Fruit fly (Drosophila melanogaster): Measurements from ENCODE around the gene E23.
A peak's percentile ranks its signal among the peaks of the same experiment; 100 is the strongest.

E23 gene

DNA sequence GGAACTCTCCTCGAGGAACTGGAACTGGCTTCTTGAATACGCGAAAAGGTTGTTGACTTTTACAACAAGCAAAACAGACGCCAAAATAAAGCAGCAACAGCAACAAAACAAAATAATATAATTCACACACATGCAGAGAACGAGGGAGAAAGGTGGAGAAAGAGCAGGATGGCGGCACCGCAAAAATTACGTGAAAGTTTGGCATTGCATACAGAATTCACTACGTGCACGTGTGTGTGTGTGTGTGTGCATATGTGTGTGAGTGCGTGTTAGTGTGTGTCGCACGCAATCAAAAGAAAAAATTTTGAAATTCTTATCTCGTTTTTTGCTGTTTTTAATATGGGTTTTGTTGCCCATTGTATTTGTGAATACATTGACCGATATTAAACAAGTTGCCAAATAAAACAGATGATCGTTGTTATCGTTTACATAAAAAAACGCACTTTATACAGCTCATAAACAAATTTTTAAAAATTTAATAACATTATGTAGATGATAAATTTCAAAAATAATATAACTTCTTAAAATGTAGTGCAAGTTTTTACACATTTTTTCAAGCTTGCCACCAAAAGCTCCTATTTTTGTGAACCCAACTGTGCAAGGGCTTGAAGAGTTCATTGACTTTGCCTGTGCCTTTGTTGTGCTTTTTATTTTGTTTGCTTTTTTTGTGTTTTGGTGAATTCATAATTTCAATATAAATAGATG lies 13.2 kb downstream of the E23 start:
- peak; percentile 44 for TF ChIP-seq Dfd (GFP tag; optimal IDR thresholded peaks at IDR 0.05)
- TF ChIP-seq CrebA (GFP tag; optimal IDR thresholded peaks at IDR 0.05; ENCODE audit: borderline replicate concordance) = no peak
- peak; percentile 54 for TF ChIP-seq tai (GFP tag; optimal IDR thresholded peaks at IDR 0.05)
- TF ChIP-seq jim (GFP tag; optimal IDR thresholded peaks at IDR 0.05) = no peak
- peak; percentile 20 for TF ChIP-seq dsf (GFP tag; optimal IDR thresholded peaks at IDR 0.05; ENCODE audit: borderline replicate concordance)
- peak; percentile 81 for TF ChIP-seq HLH106 (tag; optimal IDR thresholded peaks at IDR 0.05)
- TF ChIP-seq br (GFP tag; optimal IDR thresholded peaks at IDR 0.05) = peak; percentile 69
- TF ChIP-seq CG9705 (GFP tag; optimal IDR thresholded peaks at IDR 0.05) = no peak
- no peak for TF ChIP-seq usp (GFP tag; optimal IDR thresholded peaks at IDR 0.05)
- TF ChIP-seq Jra (GFP tag; optimal IDR thresholded peaks at IDR 0.05) = peak; percentile 34
- peak in 1 of 2 experiments; percentile 71 for TF ChIP-seq foxo (GFP tag; optimal IDR thresholded peaks at IDR 0.05)
- no peak for TF ChIP-seq Hr83 (GFP tag; optimal IDR thresholded peaks at IDR 0.05; ENCODE audit: poor library complexity, severe bottlenecking)
- peak; percentile 52 for TF ChIP-seq sage (GFP tag; optimal IDR thresholded peaks at IDR 0.05)
- no peak for TF ChIP-seq dl (GFP tag; optimal IDR thresholded peaks at IDR 0.05; ENCODE audit: insufficient read depth in 1 of 2, partially characterized antibody in 2 of 2)
- TF ChIP-seq N (GFP tag; optimal IDR thresholded peaks at IDR 0.05) = peak; percentile 25
- peak; percentile 60 for TF ChIP-seq dmrt93B (GFP tag; optimal IDR thresholded peaks at IDR 0.05)
- peak; percentile 16 for TF ChIP-seq woc (GFP tag; optimal IDR thresholded peaks at IDR 0.05)
- no peak for TF ChIP-seq CG32264 (GFP tag; optimal IDR thresholded peaks at IDR 0.05)
- peak; percentile 38 for TF ChIP-seq h (GFP tag; optimal IDR thresholded peaks at IDR 0.05)
- no peak for TF ChIP-seq Hr78 (GFP tag; optimal IDR thresholded peaks at IDR 0.05)
- peak; percentile 90 for TF ChIP-seq Sp1 (GFP tag; optimal IDR thresholded peaks at IDR 0.05)
- TF ChIP-seq Myc (optimal IDR thresholded peaks at IDR 0.05) = no peak
- peak; percentile 60 for TF ChIP-seq rgr (GFP tag; optimal IDR thresholded peaks at IDR 0.05)
- no peak for TF ChIP-seq Vsx2 (GFP tag; optimal IDR thresholded peaks at IDR 0.05; ENCODE audit: partially characterized antibody)
- TF ChIP-seq OdsH (GFP tag; optimal IDR thresholded peaks at IDR 0.05) = peak; percentile 85
- TF ChIP-seq Hnf4 (GFP tag; optimal IDR thresholded peaks at IDR 0.05) = peak; percentile 77
- no peak for TF ChIP-seq lola (GFP tag; optimal IDR thresholded peaks at IDR 0.05)
- peak; percentile 73 for TF ChIP-seq fru (GFP tag; optimal IDR thresholded peaks at IDR 0.05)
- TF ChIP-seq ey (GFP tag; optimal IDR thresholded peaks at IDR 0.05) = peak; percentile 3
- no peak for TF ChIP-seq sv (GFP tag; optimal IDR thresholded peaks at IDR 0.05)
- TF ChIP-seq Rel (GFP tag; optimal IDR thresholded peaks at IDR 0.05) = no peak
- peak; percentile 52 for TF ChIP-seq Rel (tag; optimal IDR thresholded peaks at IDR 0.05)
- TF ChIP-seq psq (GFP tag; optimal IDR thresholded peaks at IDR 0.05) = peak; percentile 83
- TF ChIP-seq GATAd (GFP tag; optimal IDR thresholded peaks at IDR 0.05) = peak; percentile 24
- no peak for TF ChIP-seq Abd-B (GFP tag; optimal IDR thresholded peaks at IDR 0.05)
- peak; percentile 9 for TF ChIP-seq brk (GFP tag; optimal IDR thresholded peaks at IDR 0.05)

DNA sequence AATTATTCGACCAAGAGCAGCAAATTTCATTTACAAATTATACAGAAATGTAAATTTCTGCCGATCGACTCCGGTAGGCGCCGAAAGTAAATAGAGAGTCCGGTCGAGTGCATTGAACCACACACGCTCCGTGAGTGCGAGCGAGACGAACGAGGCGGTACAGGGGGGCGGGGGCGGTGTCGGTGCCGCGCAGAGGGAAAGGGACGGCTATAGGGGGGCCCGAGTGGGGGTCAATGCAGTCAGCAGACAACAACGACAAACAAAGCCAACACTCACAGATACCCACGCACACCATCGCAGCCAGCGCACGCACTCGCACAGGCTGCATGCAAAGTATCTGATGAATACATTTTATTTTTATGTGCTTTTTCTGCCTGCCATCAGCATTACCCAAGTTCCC lies 15.2 kb downstream of the E23 start:
- TF ChIP-seq Vsx2 (GFP tag; optimal IDR thresholded peaks at IDR 0.05; ENCODE audit: partially characterized antibody) (no peak), sv (GFP tag; optimal IDR thresholded peaks at IDR 0.05) (no peak), psq (GFP tag; optimal IDR thresholded peaks at IDR 0.05) (peak; percentile 4), dsf (GFP tag; optimal IDR thresholded peaks at IDR 0.05; ENCODE audit: borderline replicate concordance) (no peak), rgr (GFP tag; optimal IDR thresholded peaks at IDR 0.05) (peak; percentile 3), jim (GFP tag; optimal IDR thresholded peaks at IDR 0.05) (no peak), Dfd (GFP tag; optimal IDR thresholded peaks at IDR 0.05) (peak; percentile 53), Hr83 (GFP tag; optimal IDR thresholded peaks at IDR 0.05; ENCODE audit: poor library complexity, severe bottlenecking) (no peak), Rel (GFP tag; optimal IDR thresholded peaks at IDR 0.05) (no peak), Rel (tag; optimal IDR thresholded peaks at IDR 0.05) (peak; percentile 83), HLH106 (tag; optimal IDR thresholded peaks at IDR 0.05) (peak; percentile 3), GATAd (GFP tag; optimal IDR thresholded peaks at IDR 0.05) (no peak), Jra (GFP tag; optimal IDR thresholded peaks at IDR 0.05) (no peak), Abd-B (GFP tag; optimal IDR thresholded peaks at IDR 0.05) (no peak), Sp1 (GFP tag; optimal IDR thresholded peaks at IDR 0.05) (peak; percentile 9), usp (GFP tag; optimal IDR thresholded peaks at IDR 0.05) (no peak), dmrt93B (GFP tag; optimal IDR thresholded peaks at IDR 0.05) (no peak), h (GFP tag; optimal IDR thresholded peaks at IDR 0.05) (no peak), CG9705 (GFP tag; optimal IDR thresholded peaks at IDR 0.05) (no peak), Mio (GFP tag; optimal IDR thresholded peaks at IDR 0.05) (no peak), br (GFP tag; optimal IDR thresholded peaks at IDR 0.05) (no peak), lola (GFP tag; optimal IDR thresholded peaks at IDR 0.05) (no peak)
